Fruit fly (Drosophila melanogaster) whole organism, embryonic: ENCODE data around the gene aru.
A peak's percentile ranks its signal among the peaks of the same experiment; 100 is the strongest.

Experiments used
- Awh ChIP-seq: fragments of 200-800 bp; sonication (Bioruptor generic); IDR thresholded peaks from 2 replicates; pipeline ENCODE4, ENCODE4 v1.3.6; 2022; ENCODE audit warnings: missing biosample characterization, missing genetic modification characterization
- BEAF-32 ChIP-seq: fragments of 200-800 bp; sonication (Bioruptor generic); optimal IDR thresholded peaks from 3 replicates; lab custom pipeline; 2017; ENCODE audit warnings: missing biosample characterization, missing genetic modification characterization, mild to moderate bottlenecking, moderate library complexity, missing genetic modification reagents
- Bgb ChIP-seq: fragments of 200-800 bp; sonication (Bioruptor generic); IDR thresholded peaks from 2 replicates; pipeline ENCODE4 v1.3.6; 2022; ENCODE audit warnings: missing biosample characterization, missing genetic modification characterization; ENCODE audit not compliant: partially characterized antibody
- CG10321 ChIP-seq: fragments of 200-800 bp; sonication (Bioruptor generic); IDR thresholded peaks from 2 replicates; pipeline ENCODE4 v1.3.6; 2022; ENCODE audit warnings: missing biosample characterization, missing genetic modification characterization
- CG12659 ChIP-seq: fragments of 200-800 bp; sonication (Bioruptor generic); optimal IDR thresholded peaks from 3 replicates; lab custom pipeline; 2017; ENCODE audit warnings: mild to moderate bottlenecking, missing biosample characterization, missing genetic modification reagents, missing genetic modification characterization
- CG13123 ChIP-seq: fragments of 200-800 bp; sonication (Bioruptor generic); optimal IDR thresholded peaks from 2 replicates; lab custom pipeline; 2016; ENCODE audit warnings: missing biosample characterization, missing genetic modification characterization
- CG13894 ChIP-seq: fragments of 200-800 bp; sonication (Bioruptor generic); optimal IDR thresholded peaks from 3 replicates; lab custom pipeline; 2018; ENCODE audit warnings: missing biosample characterization, mild to moderate bottlenecking, missing genetic modification characterization, moderate library complexity
- CG2199 ChIP-seq: fragments of 200-800 bp; sonication (Bioruptor generic); IDR thresholded peaks from 3 replicates; pipeline ENCODE4 v1.3.6; 2022; ENCODE audit warnings: missing biosample characterization, missing genetic modification characterization
- CG31441 ChIP-seq: fragments of 200-800 bp; sonication (Bioruptor generic); IDR thresholded peaks from 2 replicates; pipeline ENCODE4 v1.3.6; 2022; ENCODE audit warnings: missing biosample characterization, missing genetic modification characterization
- CG32772 ChIP-seq: fragments of 200-800 bp; sonication (Bioruptor generic); IDR thresholded peaks from 2 replicates; pipeline ENCODE4 v1.3.6; 2022; ENCODE audit warnings: missing biosample characterization, missing genetic modification characterization
- CG34224 ChIP-seq: fragments of 200-800 bp; sonication (Bioruptor generic); IDR thresholded peaks from 3 replicates; pipeline ENCODE4 v1.3.6; 2022; ENCODE audit warnings: missing biosample characterization, missing genetic modification characterization; ENCODE audit not compliant: partially characterized antibody
- CG34422 ChIP-seq: fragments of 200-800 bp; sonication (Bioruptor generic); IDR thresholded peaks from 3 replicates; pipeline ENCODE4 v1.3.6; 2022; ENCODE audit warnings: missing biosample characterization, missing genetic modification characterization
- CG4730 ChIP-seq: fragments of 200-800 bp; sonication (Bioruptor generic); IDR thresholded peaks from 2 replicates; pipeline ENCODE4 v1.3.6; 2022; ENCODE audit warnings: missing biosample characterization, missing genetic modification characterization
- CG6654 ChIP-seq: fragments of 200-800 bp; sonication (Bioruptor generic); optimal IDR thresholded peaks from 2 replicates; lab custom pipeline; 2017; ENCODE audit warnings: missing biosample characterization, mild to moderate bottlenecking, missing genetic modification characterization
- CG7372 ChIP-seq: fragments of 200-800 bp; sonication (Bioruptor generic); IDR thresholded peaks from 2 replicates; pipeline ENCODE4 v1.3.6; 2022; ENCODE audit warnings: missing biosample characterization, missing genetic modification characterization
- CG7839 ChIP-seq: fragments of 200-800 bp; sonication (Bioruptor generic); optimal IDR thresholded peaks from 3 replicates; lab custom pipeline; 2018; ENCODE audit warnings: missing biosample characterization, mild to moderate bottlenecking, missing genetic modification characterization, moderate library complexity
- CG7963 ChIP-seq: fragments of 200-800 bp; sonication (Bioruptor generic); IDR thresholded peaks from 3 replicates; pipeline ENCODE4 v1.3.6; 2022; ENCODE audit warnings: missing biosample characterization, missing genetic modification characterization; ENCODE audit not compliant: partially characterized antibody
- CG9817 ChIP-seq: fragments of 200-800 bp; sonication (Bioruptor generic); optimal IDR thresholded peaks from 2 replicates; lab custom pipeline; 2018; ENCODE audit warnings: missing biosample characterization, mild to moderate bottlenecking, missing genetic modification characterization, moderate library complexity
- Dad ChIP-seq: fragments of 200-800 bp; sonication (Bioruptor generic); optimal IDR thresholded peaks from 3 replicates; lab custom pipeline; 2016; ENCODE audit warnings: missing biosample characterization, missing genetic modification characterization
- Deaf1 ChIP-seq: fragments of 200-800 bp; optimal IDR thresholded peaks from 3 replicates; lab custom pipeline; 2019; ENCODE audit warnings: missing biosample characterization, mild to moderate bottlenecking, missing genetic modification characterization, moderate library complexity
- Ets65A ChIP-seq: fragments of 200-800 bp; sonication (Bioruptor generic); peaks from one replicate; lab custom pipeline; 2016; ENCODE audit warnings: missing biosample characterization, missing genetic modification characterization
- Fer2 ChIP-seq: fragments of 200-800 bp; sonication (Bioruptor generic); optimal IDR thresholded peaks from 2 replicates; lab custom pipeline; 2018; ENCODE audit warnings: missing biosample characterization, mild to moderate bottlenecking, missing genetic modification characterization, moderate library complexity
- Gsc ChIP-seq: fragments of 200-800 bp; sonication (Bioruptor generic); IDR thresholded peaks from 2 replicates; pipeline ENCODE4 v1.3.6; 2022; ENCODE audit warnings: missing biosample characterization, missing genetic modification characterization
- Hmr ChIP-seq: fragments of 200-800 bp; sonication (Bioruptor generic); optimal IDR thresholded peaks from 3 replicates; lab custom pipeline; 2017; ENCODE audit warnings: mild to moderate bottlenecking, missing biosample characterization, missing genetic modification reagents, missing genetic modification characterization
- Hr51 ChIP-seq, 2 experiments: fragments of 200-800 bp; sonication (Bioruptor generic); optimal IDR thresholded peaks; 2 replicates in 1 of 2; 3 replicates in 1 of 2; lab custom pipeline; 2016 to 2018; ENCODE audit warnings: missing biosample characterization in 2 of 2, missing genetic modification characterization in 2 of 2, mild to moderate bottlenecking in 1 of 2, moderate library complexity in 1 of 2
- Meics ChIP-seq: fragments of 200-800 bp; sonication (Bioruptor generic); optimal IDR thresholded peaks from 2 replicates; lab custom pipeline; 2017; ENCODE audit warnings: missing biosample characterization, mild to moderate bottlenecking, missing genetic modification characterization
- Neu2 ChIP-seq: fragments of 200-800 bp; sonication (Bioruptor generic); optimal IDR thresholded peaks from 3 replicates; lab custom pipeline; 2016; ENCODE audit warnings: missing biosample characterization, missing genetic modification characterization, borderline replicate concordance
- Rx ChIP-seq: fragments of 200-800 bp; sonication (Bioruptor generic); IDR thresholded peaks from 2 replicates; pipeline ENCODE4 v1.3.6; 2022; ENCODE audit warnings: missing biosample characterization, missing genetic modification characterization
- Sox102F ChIP-seq: fragments of 200-800 bp; sonication (Bioruptor generic); optimal IDR thresholded peaks from 2 replicates; lab custom pipeline; 2018; ENCODE audit warnings: missing biosample characterization, mild to moderate bottlenecking, missing genetic modification characterization, moderate library complexity
- Spps ChIP-seq: fragments of 200-800 bp; sonication (Bioruptor generic); optimal IDR thresholded peaks from 2 replicates; lab custom pipeline; 2018; ENCODE audit warnings: missing biosample characterization, mild to moderate bottlenecking, missing genetic modification characterization
- bcd ChIP-seq: fragments of 200-800 bp; sonication (Bioruptor generic); optimal IDR thresholded peaks from 2 replicates; lab custom pipeline; 2017; ENCODE audit warnings: missing biosample characterization, mild to moderate bottlenecking, missing genetic modification characterization
- croc ChIP-seq: fragments of 200-800 bp; sonication (Bioruptor generic); conservative IDR thresholded peaks from 3 replicates; pipeline ENCODE4 v1.3.6; 2022; ENCODE audit warnings: missing biosample characterization, missing genetic modification characterization
- crol ChIP-seq: fragments of 200-800 bp; sonication (Bioruptor generic); IDR thresholded peaks from 2 replicates; pipeline ENCODE4 v1.3.6; 2022; ENCODE audit warnings: missing biosample characterization, missing genetic modification characterization
- dan ChIP-seq: fragments of 200-800 bp; sonication (Bioruptor generic); IDR thresholded peaks from 2 replicates; pipeline ENCODE4 v1.3.6; 2022; ENCODE audit warnings: missing biosample characterization, missing genetic modification characterization
- ewg ChIP-seq: fragments of 200-800 bp; sonication (Bioruptor generic); optimal IDR thresholded peaks from 3 replicates; lab custom pipeline; 2017; ENCODE audit warnings: mild to moderate bottlenecking, missing biosample characterization, missing genetic modification reagents, missing genetic modification characterization
- exex ChIP-seq: fragments of 200-800 bp; sonication (Bioruptor generic); optimal IDR thresholded peaks from 4 replicates; lab custom pipeline; 2018; ENCODE audit warnings: missing biosample characterization, mild to moderate bottlenecking, missing genetic modification characterization, moderate library complexity
- gcm2 ChIP-seq: fragments of 200-800 bp; sonication (Bioruptor generic); optimal IDR thresholded peaks from 2 replicates; lab custom pipeline; 2016; ENCODE audit warnings: missing biosample characterization, missing genetic modification characterization
- ham ChIP-seq: fragments of 200-800 bp; sonication (Bioruptor generic); IDR thresholded peaks from 2 replicates; pipeline ENCODE4 v1.3.6; 2022; ENCODE audit warnings: missing biosample characterization, missing genetic modification characterization
- lola ChIP-seq, 3 experiments: fragments of >200 bp in 2 of 3; fragments of 200-800 bp in 1 of 3; sonication (Bioruptor generic) in 1 of 3; optimal IDR thresholded peaks; 2 replicates each; lab custom pipeline; 2017 to 2019; ENCODE audit warnings: missing biosample characterization in 3 of 3, missing genetic modification characterization in 3 of 3, mild to moderate bottlenecking in 1 of 3, moderate library complexity in 1 of 3
- nau ChIP-seq: fragments of 200-800 bp; sonication (Bioruptor generic); optimal IDR thresholded peaks from 3 replicates; lab custom pipeline; 2017; ENCODE audit warnings: missing biosample characterization, mild to moderate bottlenecking, missing genetic modification characterization, missing genetic modification reagents
- otp ChIP-seq: fragments of 200-800 bp; sonication (Bioruptor generic); IDR thresholded peaks from 3 replicates; pipeline ENCODE4, ENCODE4 v1.3.6; 2022; ENCODE audit warnings: missing biosample characterization, missing genetic modification characterization
- prd ChIP-seq, 3 experiments: fragments of >200 bp in 2 of 3; fragments of 200-800 bp in 1 of 3; sonication (Bioruptor generic) in 1 of 3; optimal IDR thresholded peaks in 2 of 3; IDR thresholded peaks in 1 of 3; 2 replicates in 2 of 3; 3 replicates in 1 of 3; pipeline versions ENCODE4 v1.3.6 to Lab custom; 2017 to 2022; ENCODE audit warnings: missing biosample characterization in 1 of 3, missing genetic modification characterization in 1 of 3
- scrt ChIP-seq: fragments of 200-800 bp; sonication (Bioruptor generic); optimal IDR thresholded peaks from 2 replicates; lab custom pipeline; 2018; ENCODE audit warnings: missing biosample characterization, mild to moderate bottlenecking, missing genetic modification characterization, moderate library complexity
- sens ChIP-seq: fragments of 200-800 bp; sonication (Bioruptor generic); peaks from one replicate; lab custom pipeline; 2016; ENCODE audit warnings: missing biosample characterization, missing genetic modification characterization
- shn ChIP-seq: fragments of 200-800 bp; sonication (Bioruptor generic); optimal IDR thresholded peaks from 3 replicates; lab custom pipeline; 2016; ENCODE audit warnings: missing biosample characterization, missing genetic modification characterization
- slbo ChIP-seq: fragments of 200-800 bp; sonication (Bioruptor generic); IDR thresholded peaks from 2 replicates; pipeline ENCODE4 v1.3.6; 2022; ENCODE audit warnings: missing biosample characterization, missing genetic modification characterization
- so ChIP-seq: fragments of 200-800 bp; sonication (Bioruptor generic); IDR thresholded peaks from 3 replicates; pipeline ENCODE4 v1.3.6; 2022; ENCODE audit warnings: missing biosample characterization, missing genetic modification characterization
- ssp ChIP-seq: fragments of 200-800 bp; sonication (Bioruptor generic); IDR thresholded peaks from 2 replicates; pipeline ENCODE4 v1.3.6; 2022; ENCODE audit warnings: missing biosample characterization, missing genetic modification characterization
- vvl ChIP-seq: fragments of 200-800 bp; sonication (Bioruptor generic); IDR thresholded peaks from 2 replicates; pipeline ENCODE4 v1.3.6; 2022; ENCODE audit warnings: missing biosample characterization, missing genetic modification characterization
- yki ChIP-seq: fragments of >200 bp; optimal IDR thresholded peaks from 3 replicates; lab custom pipeline; 2018

The aru gene

DNA sequence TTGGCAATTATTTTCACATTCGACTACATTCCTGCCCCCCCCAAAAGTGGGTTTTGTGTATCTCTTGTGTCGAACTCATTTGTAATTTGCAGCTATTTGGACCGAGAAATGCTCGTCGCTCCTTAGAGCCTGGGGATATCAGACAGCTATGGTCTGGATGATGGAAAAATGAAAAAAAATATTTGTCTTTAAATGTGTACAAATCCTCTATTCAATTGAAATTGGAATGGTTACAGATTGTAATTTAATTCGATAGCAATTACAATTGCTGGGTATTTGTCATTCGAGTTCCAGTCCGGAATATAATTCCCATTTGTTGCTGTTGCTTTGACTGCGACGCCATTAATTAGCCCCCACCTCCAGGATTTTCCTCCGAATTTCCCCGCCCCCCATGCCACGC, 21.6 kb upstream of the aru start (continued):
- TF ChIP-seq Gsc (GFP tag; lab: Robert Waterston, UW) = 0 out of 2 replicates have a peak, but pooled peaks have one; percentile 6
- TF ChIP-seq ssp = 0 out of 2 replicates have a peak, but pooled peaks have one; percentile 19
- TF ChIP-seq croc (GFP tag; lab: Robert Waterston, UW) = peak; percentile 14; the same call in 1 of the 3 replicates
- no peak for TF ChIP-seq CG34224 (GFP tag; lab: Robert Waterston, UW)
- no peak for TF ChIP-seq prd (optimal IDR thresholded peaks at IDR 0.05; lab: Kevin White, UChicago)
- TF ChIP-seq prd (GFP tag; IDR thresholded peaks at IDR 0.05; lab: Robert Waterston, UW) = peak; percentile 71
- no peak for TF ChIP-seq Ets65A (GFP tag; lab: Kevin White, UChicago)
- TF ChIP-seq dan (GFP tag; lab: Robert Waterston, UW) = no peak
- TF ChIP-seq exex = no peak
- peak; percentile 17 for TF ChIP-seq CG9817
- TF ChIP-seq CG6654 (GFP tag; lab: Kevin White, UChicago) = no peak
- peak; percentile 33 for TF ChIP-seq sens
- TF ChIP-seq slbo (GFP tag; lab: Robert Waterston, UW) = peak; percentile 77
- TF ChIP-seq gcm2 (GFP tag; lab: Kevin White, UChicago) = no peak
- TF ChIP-seq Rx (GFP tag; lab: Robert Waterston, UW) = 0 out of 2 replicates have a peak, but pooled peaks have one; percentile 30
- peak; percentile 61 for TF ChIP-seq Sox102F
- TF ChIP-seq scrt (GFP tag; lab: Kevin White, UChicago) = peak; percentile 36
- TF ChIP-seq Fer2 (tag; lab: Kevin White, UChicago) = no peak
- TF ChIP-seq otp (GFP tag; lab: Robert Waterston, UW) = peak; percentile 50; the same call in 1 of the 3 replicates
- no peak for TF ChIP-seq CG13123 (GFP tag; lab: Kevin White, UChicago)
- no peak for TF ChIP-seq so (GFP tag; lab: Robert Waterston, UW)
- peak; percentile 11 for TF ChIP-seq ewg (GFP tag; lab: Kevin White, UChicago)
- no peak for TF ChIP-seq Hr51 (GFP tag; optimal IDR thresholded peaks at IDR 0.05; lab: Kevin White, UChicago)
- 0 out of 2 replicates have a peak, but pooled peaks have one; percentile 9 for TF ChIP-seq crol (GFP tag; lab: Robert Waterston, UW)
- peak; percentile 0 for TF ChIP-seq shn (GFP tag; lab: Kevin White, UChicago)
- TF ChIP-seq Meics = no peak
- TF ChIP-seq lola (GFP tag; optimal IDR thresholded peaks at IDR 0.05; lab: Kevin White, UChicago) = no peak
- TF ChIP-seq vvl (GFP tag; lab: Robert Waterston, UW) = peak; percentile 35; the same call in 1 of the 2 replicates
- TF ChIP-seq nau (GFP tag; lab: Kevin White, UChicago) = no peak
- no peak for TF ChIP-seq CG13894 (tag; lab: Kevin White, UChicago)
- TF ChIP-seq yki (lab: Kevin White, UChicago) = no peak
- TF ChIP-seq CG31441 (GFP tag; lab: Robert Waterston, UW) = no peak
- TF ChIP-seq CG7963 (GFP tag; lab: Robert Waterston, UW) = no peak
- no peak for TF ChIP-seq BEAF-32 (GFP tag; lab: Kevin White, UChicago)
- no peak for TF ChIP-seq CG32772
- 0 out of 2 replicates have a peak, but pooled peaks have one; percentile 29 for TF ChIP-seq Awh (GFP tag; lab: Robert Waterston, UW)
- no peak for TF ChIP-seq Spps (tag; lab: Kevin White, UChicago)
- no peak for TF ChIP-seq CG7372 (GFP tag; lab: Robert Waterston, UW)
- peak; percentile 2 for TF ChIP-seq bcd (GFP tag; lab: Kevin White, UChicago)
- TF ChIP-seq CG12659 (GFP tag; lab: Kevin White, UChicago) = no peak
- TF ChIP-seq CG34422 = peak; percentile 36; the same call in 1 of the 3 replicates
- no peak for TF ChIP-seq CG2199 (GFP tag; lab: Robert Waterston, UW)
- TF ChIP-seq CG10321 (GFP tag; lab: Robert Waterston, UW) = no peak
- peak; percentile 36 for TF ChIP-seq Hmr (GFP tag; lab: Kevin White, UChicago)
- TF ChIP-seq CG4730 (GFP tag; lab: Robert Waterston, UW) = peak; percentile 30; the same call in 1 of the 2 replicates
- TF ChIP-seq Dad (GFP tag; lab: Kevin White, UChicago) = peak; percentile 9
- TF ChIP-seq Deaf1 = no peak
- no peak for TF ChIP-seq Neu2
- no peak for TF ChIP-seq Bgb (GFP tag; lab: Robert Waterston, UW)
- peak; percentile 16 for TF ChIP-seq CG7839 (tag; lab: Kevin White, UChicago)
- TF ChIP-seq ham = no peak
